Fruit fly (Drosophila melanogaster): Measurements from ENCODE around the gene CG13970.

Gene CG13970

DNA sequence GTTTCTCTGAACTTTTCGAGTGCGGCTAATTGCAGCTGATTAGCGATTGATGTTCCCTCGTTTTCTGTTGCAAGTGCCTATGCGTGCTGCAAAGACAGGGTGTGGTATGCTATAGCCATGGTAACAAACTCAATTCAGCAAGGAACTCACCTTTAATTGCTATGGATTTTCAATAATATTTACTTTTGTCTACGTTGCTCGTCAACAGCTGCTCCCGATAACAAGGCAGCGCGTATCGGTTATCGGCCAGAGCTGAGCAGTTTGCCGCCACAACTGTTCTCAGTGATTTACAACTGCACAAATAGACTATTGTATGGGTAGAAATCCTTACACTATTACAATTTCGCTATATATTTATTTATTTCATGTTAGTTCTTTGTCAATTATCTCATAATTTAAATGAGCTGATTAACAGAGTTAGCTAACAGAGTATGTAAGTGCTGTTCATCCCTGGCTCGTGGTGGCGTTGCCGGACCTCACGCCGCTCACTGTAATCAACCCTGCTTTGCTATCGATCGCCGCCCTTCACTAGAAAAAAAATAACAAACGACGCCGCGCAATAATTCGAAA, 28.6 kb downstream of the CG13970 start, which contains the start of the genes pr and neb (continued):
- TF ChIP-seq CG3726 (GFP tag; IDR thresholded peaks at IDR 0.05) (no peak), Chrac-16 (GFP tag; optimal IDR thresholded peaks at IDR 0.05) (peak; percentile 57), ci (GFP tag; IDR thresholded peaks at IDR 0.05) (peak; percentile 73), dm (GFP tag; optimal IDR thresholded peaks at IDR 0.05) (no peak), Dll (GFP tag; IDR thresholded peaks at IDR 0.05; ENCODE audit: partially characterized antibody) (peak; percentile 65; the same call in 2 of the 4 replicates), gt (GFP tag; IDR thresholded peaks at IDR 0.05) (no peak), gem (tag; optimal IDR thresholded peaks at IDR 0.05) (peak; percentile 79), CG15073 (GFP tag; optimal IDR thresholded peaks at IDR 0.05) (no peak), CG10274 (GFP tag; optimal IDR thresholded peaks at IDR 0.05) (no peak), Blimp-1 (GFP tag; optimal IDR thresholded peaks at IDR 0.05) (no peak), CG10147 (GFP tag; optimal IDR thresholded peaks at IDR 0.05) (peak; percentile 56), CG11696 (GFP tag; IDR thresholded peaks at IDR 0.05) (no peak), CG30403 (GFP tag; optimal IDR thresholded peaks at IDR 0.05) (peak; percentile 74), Fer1 (GFP tag; optimal IDR thresholded peaks at IDR 0.05) (no peak), croc (GFP tag; conservative IDR thresholded peaks at IDR 0.05) (no peak), twi (tag; optimal IDR thresholded peaks at IDR 0.05) (peak; percentile 39), ap (GFP tag; IDR thresholded peaks at IDR 0.05) (peak; percentile 36; the same call in 1 of the 2 replicates), Adf1 (GFP tag; IDR thresholded peaks at IDR 0.05) (peak; percentile 46; the same call in 1 of the 2 replicates), sc (optimal IDR thresholded peaks at IDR 0.05) (no peak), sc (GFP tag; optimal IDR thresholded peaks at IDR 0.05) (peak; percentile 27), luna (GFP tag; optimal IDR thresholded peaks at IDR 0.05) (no peak), Hmx (GFP tag; optimal IDR thresholded peaks at IDR 0.05) (no peak), Sin3A (optimal IDR thresholded peaks at IDR 0.05) (peak; percentile 89), CG3065 (GFP tag; optimal IDR thresholded peaks at IDR 0.05) (no peak), tna (GFP tag; IDR thresholded peaks at IDR 0.05; ENCODE audit: partially characterized antibody) (no peak), Dip2 (GFP tag; IDR thresholded peaks at IDR 0.05) (no peak), CG18262 (tag; optimal IDR thresholded peaks at IDR 0.05) (peak; percentile 24), sens (GFP tag) (peak; percentile 94), dmrt11E (tag; optimal IDR thresholded peaks at IDR 0.05) (peak; percentile 67), wdn (GFP tag; IDR thresholded peaks at IDR 0.05) (peak; percentile 77; the same call in 1 of the 2 replicates), CG6854 (GFP tag; optimal IDR thresholded peaks at IDR 0.05) (no peak), Dad (GFP tag; optimal IDR thresholded peaks at IDR 0.05) (peak; percentile 56), CG8924 (tag; optimal IDR thresholded peaks at IDR 0.05) (peak; percentile 59), toy (GFP tag; IDR thresholded peaks at IDR 0.05) (no peak), Elba2 (GFP tag; optimal IDR thresholded peaks at IDR 0.05) (no peak), CG34376 (GFP tag; optimal IDR thresholded peaks at IDR 0.05) (no peak), sisA (GFP tag; IDR thresholded peaks at IDR 0.05) (peak; percentile 59), CG9437 (GFP tag; optimal IDR thresholded peaks at IDR 0.05) (no peak), Ets65A (GFP tag) (peak; percentile 92), ken (GFP tag; IDR thresholded peaks at IDR 0.05) (peak; percentile 64; the same call in 2 of the 3 replicates), nmo (GFP tag; optimal IDR thresholded peaks at IDR 0.05) (peak; percentile 86), Hand (GFP tag; optimal IDR thresholded peaks at IDR 0.05) (peak; percentile 19), dysf (GFP tag; IDR thresholded peaks at IDR 0.05) (peak; percentile 63; the same call in 2 of the 3 replicates), Hr3 (GFP tag; optimal IDR thresholded peaks at IDR 0.05) (peak; percentile 60), Lpt (GFP tag; optimal IDR thresholded peaks at IDR 0.05) (no peak), otp (GFP tag; IDR thresholded peaks at IDR 0.05) (peak; percentile 17; the same call in 1 of the 3 replicates), fd3F (GFP tag; optimal IDR thresholded peaks at IDR 0.05) (peak; percentile 8), amos (GFP tag; IDR thresholded peaks at IDR 0.05; ENCODE audit: partially characterized antibody) (no peak; the same call in 1 of the 2 replicates), ems (GFP tag; optimal IDR thresholded peaks at IDR 0.05) (no peak), ara (GFP tag; IDR thresholded peaks at IDR 0.05) (no peak), CG14667 (GFP tag; IDR thresholded peaks at IDR 0.05) (no peak), CG3281 (GFP tag; optimal IDR thresholded peaks at IDR 0.05) (no peak)

Measured in whole organism, embryonic.